Fruit fly (Drosophila melanogaster): Measurements from ENCODE around the gene CG13124.

DNA sequence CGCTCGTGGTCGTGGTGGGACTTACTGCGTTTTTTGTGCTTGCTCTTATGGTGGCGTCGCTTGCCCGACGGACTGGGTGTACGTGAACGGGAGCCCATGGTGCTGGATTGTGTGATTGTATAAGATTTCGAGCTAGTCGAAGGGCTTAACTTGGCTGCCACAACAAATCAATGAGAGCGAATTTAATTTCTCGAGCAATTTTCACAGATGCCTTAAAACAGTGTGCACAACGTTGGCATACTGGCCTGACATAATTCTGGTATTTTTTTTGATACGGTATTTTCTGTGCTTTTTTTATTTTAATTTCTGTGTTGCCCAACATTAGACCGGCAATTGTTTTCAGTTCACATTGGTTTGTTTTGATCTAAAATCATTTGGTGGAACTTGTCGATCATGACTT, 29.5 kb upstream of the CG13124 start, which contains the start of gene Arglu1:
- TF ChIP-seq OdsH (GFP tag; optimal IDR thresholded peaks at IDR 0.05): no peak
- TF ChIP-seq Abd-B (GFP tag; optimal IDR thresholded peaks at IDR 0.05): no peak
- TF ChIP-seq usp (GFP tag; optimal IDR thresholded peaks at IDR 0.05): no peak
- TF ChIP-seq Jra (GFP tag; optimal IDR thresholded peaks at IDR 0.05): peak; percentile 32
- TF ChIP-seq woc (GFP tag; optimal IDR thresholded peaks at IDR 0.05): no peak
- no peak for TF ChIP-seq Dfd (GFP tag; optimal IDR thresholded peaks at IDR 0.05)
